In genomic region chr3L:10359436-10359835, dm6 we compare ENCODE assay signal across 1 fruit fly cellular context.
TF ChIP-seq lines count a peak whose summit lies in the region.

No protein-coding gene starts in this region.

TF ChIP-seq in whole organism, prepupa, 60 proteins besides CTCF, POLR2A, EP300 and RAD21 (continued from another document):
- TF ChIP-seq CG10631 (GFP tag; optimal IDR thresholded peaks at IDR 0.05; lab: Kevin White, UChicago) (no peak), Ets21C (GFP tag; optimal IDR thresholded peaks at IDR 0.05; lab: Kevin White, UChicago) (peak; percentile 72), Sox102F (GFP tag; optimal IDR thresholded peaks at IDR 0.05; lab: Kevin White, UChicago) (peak; percentile 74), CG34406 (GFP tag; optimal IDR thresholded peaks at IDR 0.05; lab: Kevin White, UChicago) (peak; percentile 15), net (GFP tag; optimal IDR thresholded peaks at IDR 0.05; lab: Kevin White, UChicago) (peak; percentile 17), CG3919 (GFP tag; optimal IDR thresholded peaks at IDR 0.05; lab: Kevin White, UChicago) (no peak), achi (GFP tag; optimal IDR thresholded peaks at IDR 0.05; lab: Kevin White, UChicago) (no peak), CG9139 (GFP tag; optimal IDR thresholded peaks at IDR 0.05; lab: Kevin White, UChicago) (no peak), spab (GFP tag; optimal IDR thresholded peaks at IDR 0.05; lab: Kevin White, UChicago) (no peak), pdm3 (GFP tag; optimal IDR thresholded peaks at IDR 0.05; lab: Kevin White, UChicago) (peak; percentile 4)
